Fruit fly (Drosophila melanogaster) whole organism, pupa: ENCODE results near the gene CG31178.

Experiments
- CG10348 ChIP-seq: fragments of 200-800 bp; sonication (Bioruptor generic); IDR thresholded peaks from 2 replicates; pipeline ENCODE4 v1.3.6; 2022; ENCODE audit warnings: missing biosample characterization, missing genetic modification characterization
- CG12605 ChIP-seq: fragments of 200-800 bp; sonication (Bioruptor generic); IDR thresholded peaks from 2 replicates; pipeline ENCODE4 v1.3.6; 2022; ENCODE audit warnings: missing biosample characterization, missing genetic modification characterization
- CG13204 ChIP-seq: fragments of 200-800 bp; sonication (Bioruptor generic); optimal IDR thresholded peaks from 2 replicates; lab custom pipeline; 2018; ENCODE audit warnings: missing biosample characterization, mild to moderate bottlenecking, missing genetic modification characterization, moderate library complexity
- CG15710 ChIP-seq: fragments of 200-800 bp; sonication (Bioruptor generic); optimal IDR thresholded peaks from 2 replicates; lab custom pipeline; 2018; ENCODE audit warnings: missing biosample characterization, mild to moderate bottlenecking, missing genetic modification characterization, moderate library complexity
- CG8159 ChIP-seq: fragments of 200-800 bp; sonication (Bioruptor generic); optimal IDR thresholded peaks from 3 replicates; lab custom pipeline; 2018; ENCODE audit warnings: missing biosample characterization, mild to moderate bottlenecking, missing genetic modification characterization, moderate library complexity
- EcR ChIP-seq: fragments of 200-800 bp; sonication (Bioruptor generic); optimal IDR thresholded peaks from 3 replicates; lab custom pipeline; 2019; ENCODE audit warnings: missing biosample characterization, missing genetic modification characterization, mild to moderate bottlenecking, moderate library complexity, missing genetic modification reagents
- Pif1A ChIP-seq: fragments of 200-800 bp; sonication (Bioruptor generic); optimal IDR thresholded peaks from 3 replicates; lab custom pipeline; 2016; ENCODE audit warnings: missing biosample characterization, missing genetic modification characterization
- fd96Ca ChIP-seq: fragments of 200-800 bp; sonication (Bioruptor generic); IDR thresholded peaks from 3 replicates; pipeline ENCODE4 v1.3.6; 2022; ENCODE audit warnings: missing biosample characterization, missing genetic modification characterization

dm6 chr3R:21874982-21875466 lies 1.5 kb downstream of the CG31178 start, which contains the start of gene CG6656:
- peak; percentile 11 for TF ChIP-seq CG15710 (tag; lab: Kevin White, UChicago)
- TF ChIP-seq CG10348, result no peak
- peak; percentile 28 for TF ChIP-seq CG8159 (tag; lab: Kevin White, UChicago)
- peak; percentile 29 for TF ChIP-seq Pif1A (GFP tag; lab: Kevin White, UChicago)
- TF ChIP-seq EcR (GFP tag; lab: Kevin White, UChicago), result peak; percentile 86
- TF ChIP-seq CG13204 (GFP tag; lab: Kevin White, UChicago), result peak; percentile 26
- peak; percentile 74; the same call in 1 of the 2 replicates for TF ChIP-seq CG12605 (GFP tag; lab: Robert Waterston, UW)
- peak; percentile 45; the same call in 1 of the 3 replicates for TF ChIP-seq fd96Ca
